Fruit fly (Drosophila melanogaster) whole organism, prepupa: Measurements from ENCODE around the gene CG31551.
A peak's percentile ranks its signal among the peaks of the same experiment; 100 is the strongest.

Experiments used
- Blimp-1 ChIP-seq: fragments of 200-800 bp; sonication (Bioruptor generic); optimal IDR thresholded peaks from 3 replicates; lab custom pipeline; 2017; ENCODE audit warnings: missing biosample characterization, missing genetic modification characterization, mild to moderate bottlenecking, moderate library complexity, missing genetic modification reagents
- CG10631 ChIP-seq: fragments of 200-800 bp; sonication (Bioruptor generic); optimal IDR thresholded peaks from 2 replicates; lab custom pipeline; 2016; ENCODE audit warnings: missing biosample characterization, missing genetic modification characterization
- CG10669 ChIP-seq: fragments of 200-800 bp; sonication (Bioruptor generic); optimal IDR thresholded peaks from 3 replicates; lab custom pipeline; 2018; ENCODE audit warnings: missing biosample characterization, mild to moderate bottlenecking, missing genetic modification characterization, moderate library complexity
- CG11294 ChIP-seq: fragments of 200-800 bp; sonication (Bioruptor generic); IDR thresholded peaks from 2 replicates; pipeline ENCODE4 v1.3.6; 2022; ENCODE audit warnings: missing biosample characterization, missing genetic modification characterization
- CG15336 ChIP-seq: fragments of 200-800 bp; sonication (Bioruptor generic); IDR thresholded peaks from 2 replicates; pipeline ENCODE4 v1.3.6; 2022; ENCODE audit warnings: missing biosample characterization, missing genetic modification characterization
- CG1621 ChIP-seq: fragments of 200-800 bp; sonication (Bioruptor generic); optimal IDR thresholded peaks from 3 replicates; lab custom pipeline; 2018; ENCODE audit warnings: missing biosample characterization, mild to moderate bottlenecking, missing genetic modification characterization
- CG16779 ChIP-seq: fragments of 200-800 bp; sonication (Bioruptor generic); optimal IDR thresholded peaks from 3 replicates; lab custom pipeline; 2017; ENCODE audit warnings: missing biosample characterization, mild to moderate bottlenecking, missing genetic modification characterization
- CG3032 ChIP-seq: fragments of 200-800 bp; optimal IDR thresholded peaks from 2 replicates; lab custom pipeline; 2019; ENCODE audit warnings: missing biosample characterization, mild to moderate bottlenecking, missing genetic modification characterization, moderate library complexity
- CG32006 ChIP-seq: fragments of 200-800 bp; sonication (Bioruptor generic); optimal IDR thresholded peaks from 3 replicates; lab custom pipeline; 2017; ENCODE audit warnings: missing biosample characterization, mild to moderate bottlenecking, missing genetic modification characterization
- CG34406 ChIP-seq: fragments of 200-800 bp; sonication (Bioruptor generic); optimal IDR thresholded peaks from 3 replicates; lab custom pipeline; 2016; ENCODE audit warnings: missing biosample characterization, missing genetic modification characterization
- CG3919 ChIP-seq: fragments of 200-800 bp; sonication (Bioruptor generic); optimal IDR thresholded peaks from 3 replicates; lab custom pipeline; 2016; ENCODE audit warnings: missing biosample characterization, missing genetic modification characterization
- CG4318 ChIP-seq: fragments of 200-800 bp; sonication (Bioruptor generic); optimal IDR thresholded peaks from 3 replicates; lab custom pipeline; 2017; ENCODE audit warnings: missing biosample characterization, mild to moderate bottlenecking, missing genetic modification characterization
- CG6163 ChIP-seq: fragments of 200-800 bp; sonication (Bioruptor generic); IDR thresholded peaks from 3 replicates; pipeline ENCODE4 v1.3.6; 2022; ENCODE audit warnings: missing biosample characterization, missing genetic modification characterization
- CG6276 ChIP-seq: fragments of 200-800 bp; sonication (Bioruptor generic); optimal IDR thresholded peaks from 2 replicates; lab custom pipeline; 2017; ENCODE audit warnings: missing biosample characterization, mild to moderate bottlenecking, missing genetic modification characterization
- CG6792 ChIP-seq: fragments of 200-800 bp; sonication (Bioruptor generic); optimal IDR thresholded peaks from 3 replicates; lab custom pipeline; 2016; ENCODE audit warnings: missing biosample characterization, missing genetic modification characterization
- CG6808 ChIP-seq: fragments of 200-800 bp; sonication (Bioruptor generic); optimal IDR thresholded peaks from 3 replicates; lab custom pipeline; 2017; ENCODE audit warnings: missing biosample characterization, missing genetic modification characterization, mild to moderate bottlenecking, moderate library complexity, missing genetic modification reagents
- CG6854 ChIP-seq: fragments of 200-800 bp; sonication (Bioruptor generic); optimal IDR thresholded peaks from 2 replicates; lab custom pipeline; 2017; ENCODE audit warnings: missing biosample characterization, mild to moderate bottlenecking, missing genetic modification characterization
- CG7368 ChIP-seq: fragments of 200-800 bp; sonication (Bioruptor generic); optimal IDR thresholded peaks from 3 replicates; lab custom pipeline; 2016; ENCODE audit warnings: missing biosample characterization, missing genetic modification characterization
- CG8119 ChIP-seq: fragments of 200-800 bp; sonication (Bioruptor generic); IDR thresholded peaks from 3 replicates; pipeline ENCODE4 v1.3.6; 2022; ENCODE audit warnings: missing biosample characterization, missing genetic modification characterization
- CG8632 ChIP-seq: fragments of 200-800 bp; sonication (Bioruptor generic); optimal IDR thresholded peaks from 3 replicates; lab custom pipeline; 2016; ENCODE audit warnings: missing biosample characterization, missing genetic modification characterization
- CG9139 ChIP-seq: fragments of 200-800 bp; sonication (Bioruptor generic); optimal IDR thresholded peaks from 3 replicates; lab custom pipeline; 2017; ENCODE audit warnings: missing biosample characterization, mild to moderate bottlenecking, missing genetic modification characterization
- Eip75B ChIP-seq: fragments of 200-800 bp; sonication (Bioruptor generic); optimal IDR thresholded peaks from 3 replicates; lab custom pipeline; 2016; ENCODE audit warnings: missing biosample characterization, missing genetic modification characterization
- Eip78C ChIP-seq: fragments of 200-800 bp; sonication (Bioruptor generic); peaks from one replicate; lab custom pipeline; 2016; ENCODE audit warnings: missing biosample characterization, missing genetic modification characterization
- Eip93F ChIP-seq: fragments of 200-800 bp; sonication (Bioruptor generic); optimal IDR thresholded peaks from 2 replicates; lab custom pipeline; 2016; ENCODE audit warnings: missing biosample characterization, mild to moderate bottlenecking, missing genetic modification characterization
- Ets21C ChIP-seq: fragments of 200-800 bp; sonication (Bioruptor generic); optimal IDR thresholded peaks from 3 replicates; lab custom pipeline; 2016; ENCODE audit warnings: missing biosample characterization, missing genetic modification characterization
- Ets96B ChIP-seq: fragments of 200-800 bp; optimal IDR thresholded peaks from 2 replicates; lab custom pipeline; 2019; ENCODE audit warnings: missing biosample characterization, mild to moderate bottlenecking, missing genetic modification characterization, moderate library complexity
- Gug ChIP-seq: fragments of 200-800 bp; sonication (Bioruptor generic); IDR thresholded peaks from 2 replicates; pipeline ENCODE4 v1.3.6; 2022; ENCODE audit warnings: missing biosample characterization, missing genetic modification characterization
- Hr38 ChIP-seq: sonication (Bioruptor generic); optimal IDR thresholded peaks from 2 replicates; lab custom pipeline; 2016; ENCODE audit warnings: missing biosample characterization, missing genetic modification characterization
- Hr39 ChIP-seq: fragments of 200-800 bp; sonication (Bioruptor generic); optimal IDR thresholded peaks from 2 replicates; lab custom pipeline; 2016; ENCODE audit warnings: missing biosample characterization, missing genetic modification characterization
- Hr4 ChIP-seq: fragments of 200-800 bp; sonication (Bioruptor generic); optimal IDR thresholded peaks from 3 replicates; lab custom pipeline; 2016; ENCODE audit warnings: missing biosample characterization, missing genetic modification characterization
- Met ChIP-seq: fragments of 200-800 bp; sonication (Bioruptor generic); optimal IDR thresholded peaks from 3 replicates; lab custom pipeline; 2016; ENCODE audit warnings: missing biosample characterization, missing genetic modification characterization
- OdsH ChIP-seq: fragments of 200-800 bp; sonication (Bioruptor generic); optimal IDR thresholded peaks from 3 replicates; lab custom pipeline; 2016; ENCODE audit warnings: missing biosample characterization, missing genetic modification characterization
- Smox ChIP-seq: fragments of 200-800 bp; sonication (Bioruptor generic); optimal IDR thresholded peaks from 3 replicates; lab custom pipeline; 2016; ENCODE audit warnings: missing biosample characterization, missing genetic modification characterization
- Sox102F ChIP-seq: fragments of 200-800 bp; sonication (Bioruptor generic); optimal IDR thresholded peaks from 2 replicates; lab custom pipeline; 2016; ENCODE audit warnings: missing biosample characterization, mild to moderate bottlenecking, missing genetic modification characterization
- Sox14 ChIP-seq: fragments of 200-800 bp; sonication (Bioruptor generic); optimal IDR thresholded peaks from 3 replicates; lab custom pipeline; 2016; ENCODE audit warnings: missing biosample characterization, missing genetic modification characterization
- achi ChIP-seq: fragments of 200-800 bp; sonication (Bioruptor generic); optimal IDR thresholded peaks from 3 replicates; lab custom pipeline; 2016; ENCODE audit warnings: missing biosample characterization, missing genetic modification characterization
- acj6 ChIP-seq: fragments of 200-800 bp; sonication (Bioruptor generic); optimal IDR thresholded peaks from 3 replicates; lab custom pipeline; 2016; ENCODE audit warnings: missing biosample characterization, missing genetic modification characterization
- cyc ChIP-seq: fragments of 200-800 bp; sonication (Bioruptor generic); optimal IDR thresholded peaks from 3 replicates; lab custom pipeline; 2016; ENCODE audit warnings: missing biosample characterization, missing genetic modification characterization
- dac ChIP-seq: fragments of 200-800 bp; sonication (Bioruptor generic); optimal IDR thresholded peaks from 2 replicates; lab custom pipeline; 2017; ENCODE audit warnings: missing biosample characterization, mild to moderate bottlenecking, missing genetic modification characterization
- dsx ChIP-seq: fragments of 200-800 bp; optimal IDR thresholded peaks from 3 replicates; lab custom pipeline; 2019; ENCODE audit warnings: missing biosample characterization, mild to moderate bottlenecking, missing genetic modification characterization, moderate library complexity; ENCODE audit not compliant: poor library complexity, severe bottlenecking
- esn ChIP-seq: fragments of 200-800 bp; sonication (Bioruptor generic); optimal IDR thresholded peaks from 2 replicates; lab custom pipeline; 2016; ENCODE audit warnings: missing biosample characterization, mild to moderate bottlenecking, missing genetic modification characterization, moderate library complexity
- fd59A ChIP-seq: fragments of 200-800 bp; sonication (Bioruptor generic); optimal IDR thresholded peaks from 2 replicates; lab custom pipeline; 2017; ENCODE audit warnings: missing biosample characterization, mild to moderate bottlenecking, missing genetic modification characterization, missing genetic modification reagents
- fd85E ChIP-seq: fragments of 200-800 bp; sonication (Bioruptor generic); optimal IDR thresholded peaks from 3 replicates; lab custom pipeline; 2016; ENCODE audit warnings: missing biosample characterization, missing genetic modification characterization
- fkh ChIP-seq: fragments of 200-800 bp; sonication (Bioruptor generic); optimal IDR thresholded peaks from 3 replicates; lab custom pipeline; 2017; ENCODE audit warnings: missing biosample characterization, mild to moderate bottlenecking, missing genetic modification characterization, moderate library complexity
- lz ChIP-seq: fragments of 200-800 bp; sonication (Bioruptor generic); optimal IDR thresholded peaks from 3 replicates; lab custom pipeline; 2016; ENCODE audit warnings: missing biosample characterization, missing genetic modification characterization
- net ChIP-seq: fragments of 200-800 bp; sonication (Bioruptor generic); optimal IDR thresholded peaks from 3 replicates; lab custom pipeline; 2016; ENCODE audit warnings: missing biosample characterization, missing genetic modification characterization
- pdm3 ChIP-seq: fragments of 200-800 bp; sonication (Bioruptor generic); optimal IDR thresholded peaks from 3 replicates; lab custom pipeline; 2016; ENCODE audit warnings: missing biosample characterization, missing genetic modification characterization
- salr ChIP-seq, 2 experiments: fragments of 200-800 bp; sonication (Bioruptor generic); optimal IDR thresholded peaks; 3 replicates each; lab custom pipeline; 2016 to 2018; ENCODE audit warnings: missing biosample characterization in 2 of 2, missing genetic modification characterization in 2 of 2, mild to moderate bottlenecking in 1 of 2
- spab ChIP-seq: fragments of 200-800 bp; sonication (Bioruptor generic); optimal IDR thresholded peaks from 2 replicates; lab custom pipeline; 2017; ENCODE audit warnings: missing biosample characterization, mild to moderate bottlenecking, missing genetic modification characterization, missing genetic modification reagents
- ss ChIP-seq, 2 experiments: fragments of 200-800 bp; sonication (Bioruptor generic); optimal IDR thresholded peaks; 2 replicates in 1 of 2; 3 replicates in 1 of 2; lab custom pipeline; 2017 to 2018; ENCODE audit warnings: mild to moderate bottlenecking in 2 of 2, missing biosample characterization in 2 of 2, missing genetic modification characterization in 2 of 2, moderate library complexity in 1 of 2
- svp ChIP-seq: fragments of 200-800 bp; sonication (Bioruptor generic); peaks from one replicate; lab custom pipeline; 2016; ENCODE audit warnings: missing biosample characterization, missing genetic modification characterization
- topi ChIP-seq: fragments of 200-800 bp; sonication (Bioruptor generic); optimal IDR thresholded peaks from 3 replicates; lab custom pipeline; 2016; ENCODE audit warnings: missing biosample characterization, missing genetic modification characterization
- vri ChIP-seq: fragments of 200-800 bp; sonication (Bioruptor generic); optimal IDR thresholded peaks from 3 replicates; lab custom pipeline; 2016; ENCODE audit warnings: missing biosample characterization, mild to moderate bottlenecking, missing genetic modification characterization

The CG31551 gene

dm6 chr3R:5613114-5613443 lies 14.6 kb upstream of the CG31551 start, which contains the start of gene Atu:
Atu (plus strand) TSS chr3R:5613358.
- TF ChIP-seq dsx (GFP tag; lab: Kevin White, UChicago) = no peak
- TF ChIP-seq spab = no peak
- no peak for TF ChIP-seq ss (GFP tag; optimal IDR thresholded peaks at IDR 0.05; lab: Kevin White, UChicago)
- no peak for TF ChIP-seq CG3032 (tag; lab: Kevin White, UChicago)
- TF ChIP-seq CG10631 (GFP tag; lab: Kevin White, UChicago) = no peak
- TF ChIP-seq CG6792 (GFP tag; lab: Kevin White, UChicago) = no peak
- TF ChIP-seq CG4318 = no peak
- no peak for TF ChIP-seq Blimp-1
- TF ChIP-seq CG6276 (GFP tag; lab: Kevin White, UChicago) = no peak
- TF ChIP-seq Hr39 = peak; percentile 23
- TF ChIP-seq CG10669 (GFP tag; lab: Kevin White, UChicago) = no peak
- TF ChIP-seq CG11294 (GFP tag; lab: Robert Waterston, UW) = no peak
- TF ChIP-seq Ets21C = no peak
- no peak for TF ChIP-seq topi (GFP tag; lab: Kevin White, UChicago)
- peak; percentile 17 for TF ChIP-seq Met (GFP tag; lab: Kevin White, UChicago)
- TF ChIP-seq fkh (GFP tag; lab: Kevin White, UChicago) = peak; percentile 86
- TF ChIP-seq fd59A = no peak
- no peak for TF ChIP-seq fd85E
- no peak for TF ChIP-seq Eip93F (GFP tag; lab: Kevin White, UChicago)
- TF ChIP-seq CG6163 = no peak
- peak; percentile 65 for TF ChIP-seq svp (GFP tag; lab: Kevin White, UChicago)
- no peak for TF ChIP-seq Eip78C
- TF ChIP-seq OdsH (GFP tag; lab: Kevin White, UChicago) = no peak
- TF ChIP-seq acj6 = no peak
- TF ChIP-seq CG16779 (tag; lab: Kevin White, UChicago) = no peak
- TF ChIP-seq CG8119 (GFP tag; lab: Robert Waterston, UW) = no peak
- TF ChIP-seq CG6854 (GFP tag; lab: Kevin White, UChicago) = no peak
- no peak for TF ChIP-seq pdm3 (GFP tag; lab: Kevin White, UChicago)
- no peak for TF ChIP-seq Smox (GFP tag; lab: Kevin White, UChicago)
- TF ChIP-seq Gug (GFP tag; lab: Robert Waterston, UW) = no peak
- no peak for TF ChIP-seq CG1621 (tag; lab: Kevin White, UChicago)
- no peak for TF ChIP-seq Hr38 (GFP tag; lab: Kevin White, UChicago)
- no peak for TF ChIP-seq CG3919 (GFP tag; lab: Kevin White, UChicago)
- no peak for TF ChIP-seq vri
- TF ChIP-seq CG15336 (GFP tag; lab: Robert Waterston, UW) = no peak
- TF ChIP-seq achi (GFP tag; lab: Kevin White, UChicago) = peak; percentile 11
- no peak for TF ChIP-seq CG7368 (GFP tag; lab: Kevin White, UChicago)
- no peak for TF ChIP-seq Hr4 (GFP tag; lab: Kevin White, UChicago)
- TF ChIP-seq salr (GFP tag; optimal IDR thresholded peaks at IDR 0.05; lab: Kevin White, UChicago) = no peak
- no peak for TF ChIP-seq CG9139 (GFP tag; lab: Kevin White, UChicago)
- TF ChIP-seq cyc (GFP tag; lab: Kevin White, UChicago) = peak; percentile 6
- no peak for TF ChIP-seq Sox102F (GFP tag; lab: Kevin White, UChicago)
- peak; percentile 46 for TF ChIP-seq esn (GFP tag; lab: Kevin White, UChicago)
- no peak for TF ChIP-seq CG6808 (GFP tag; lab: Kevin White, UChicago)
- TF ChIP-seq Sox14 (GFP tag; lab: Kevin White, UChicago) = peak; percentile 55
- TF ChIP-seq lz (GFP tag; lab: Kevin White, UChicago) = peak; percentile 29
- TF ChIP-seq CG34406 = no peak
- TF ChIP-seq Ets96B (tag; lab: Kevin White, UChicago) = no peak
- TF ChIP-seq CG32006 (GFP tag; lab: Kevin White, UChicago) = no peak
- no peak for TF ChIP-seq net
- no peak for TF ChIP-seq dac (GFP tag; lab: Kevin White, UChicago)
- TF ChIP-seq CG8632 (GFP tag; lab: Kevin White, UChicago) = no peak
- peak; percentile 26 for TF ChIP-seq Eip75B (GFP tag; lab: Kevin White, UChicago)
